Worm (Caenorhabditis elegans) whole organism, mixed stage, embryonic: ENCODE measurements around the gene F10E9.10.
"Not testable (repeated sequence)": the region's sequence is repeated elsewhere in the genome, so short reads cannot be mapped to it uniquely, and the experiment has no call there.

ENCODE experiments used
- M03D4.4 ChIP-seq: sonication (generic microtip); optimal IDR thresholded peaks from 2 replicates; lab custom pipeline; 2017; ENCODE audit warnings: mild to moderate bottlenecking, missing genetic modification characterization, missing compliant biosample characterization
- bed-3 ChIP-seq: fragments of 200-800 bp; sonication (Bioruptor generic); optimal IDR thresholded peaks from 3 replicates; lab custom pipeline; 2018; ENCODE audit warnings: mild to moderate bottlenecking, missing genetic modification characterization, moderate library complexity, missing compliant biosample characterization
- blmp-1 ChIP-seq: fragments of 150-350 bp; optimal IDR thresholded peaks from 2 replicates; lab custom pipeline; 2014; ENCODE audit warnings: missing biosample characterization, missing genetic modification characterization
- ceh-39 ChIP-seq: fragments of 150-350 bp; optimal IDR thresholded peaks from 2 replicates; lab custom pipeline; 2014; ENCODE audit warnings: missing biosample characterization, missing genetic modification characterization
- ceh-83 ChIP-seq: fragments of 200-800 bp; sonication (Bioruptor generic); optimal IDR thresholded peaks from 2 replicates; lab custom pipeline; 2018; ENCODE audit warnings: mild to moderate bottlenecking, missing genetic modification characterization, missing compliant biosample characterization
- ces-1 ChIP-seq: fragments of 150-350 bp; optimal IDR thresholded peaks from 2 replicates; lab custom pipeline; 2014; ENCODE audit warnings: missing biosample characterization, missing genetic modification reagents, missing genetic modification characterization
- drap-1 ChIP-seq: fragments of 200-800 bp; sonication (Bioruptor generic); optimal IDR thresholded peaks from 3 replicates; lab custom pipeline; 2018; ENCODE audit warnings: mild to moderate bottlenecking, missing genetic modification characterization, missing compliant biosample characterization
- elt-1 ChIP-seq: sonication (generic microtip); optimal IDR thresholded peaks from 2 replicates; lab custom pipeline; 2017; ENCODE audit warnings: missing genetic modification characterization, mild to moderate bottlenecking, missing compliant biosample characterization, antibody characterized with exemption, moderate library complexity, borderline replicate concordance; ENCODE audit not compliant: insufficient read depth
- elt-3 ChIP-seq: fragments of 150-350 bp; optimal IDR thresholded peaks from 2 replicates; lab custom pipeline; 2014; ENCODE audit warnings: missing biosample characterization, missing genetic modification characterization
- flh-1 ChIP-seq: fragments of 200-800 bp; sonication (Bioruptor generic); optimal IDR thresholded peaks from 2 replicates; lab custom pipeline; 2018; ENCODE audit warnings: mild to moderate bottlenecking, missing genetic modification characterization, moderate library complexity, missing compliant biosample characterization
- ham-2 ChIP-seq: fragments of 200-800 bp; sonication (Bioruptor generic); optimal IDR thresholded peaks from 2 replicates; lab custom pipeline; 2018; ENCODE audit warnings: mild to moderate bottlenecking, missing genetic modification characterization, missing compliant biosample characterization
- lin-13 ChIP-seq: fragments of 150-350 bp; optimal IDR thresholded peaks from 2 replicates; lab custom pipeline; 2014; ENCODE audit warnings: missing biosample characterization, missing genetic modification characterization
- lsy-2 ChIP-seq: fragments of 150-350 bp; optimal IDR thresholded peaks from 2 replicates; lab custom pipeline; 2014; ENCODE audit warnings: missing biosample characterization, missing genetic modification characterization
- mab-5 ChIP-seq: fragments of 150-350 bp; optimal IDR thresholded peaks from 2 replicates; lab custom pipeline; 2014; ENCODE audit warnings: missing biosample characterization, missing genetic modification characterization
- mls-2 ChIP-seq: sonication (generic microtip); optimal IDR thresholded peaks from 2 replicates; lab custom pipeline; 2016; ENCODE audit warnings: mild to moderate bottlenecking, missing genetic modification characterization, moderate library complexity, missing compliant biosample characterization
- nhr-12 ChIP-seq: fragments of 150-350 bp; optimal IDR thresholded peaks from 2 replicates; lab custom pipeline; 2014; ENCODE audit warnings: missing biosample characterization, missing genetic modification characterization
- nhr-2 ChIP-seq: fragments of 150-350 bp; optimal IDR thresholded peaks from 2 replicates; lab custom pipeline; 2014; ENCODE audit warnings: missing biosample characterization, missing genetic modification characterization
- nhr-237 ChIP-seq: fragments of 150-350 bp; optimal IDR thresholded peaks from 2 replicates; lab custom pipeline; 2014; ENCODE audit warnings: missing biosample characterization, missing genetic modification characterization
- nhr-76 ChIP-seq: sonication (generic microtip); optimal IDR thresholded peaks from 2 replicates; lab custom pipeline; 2017; ENCODE audit warnings: missing biosample characterization, missing genetic modification characterization
- pha-4 ChIP-seq: fragments of 150-350 bp; optimal IDR thresholded peaks from 2 replicates; lab custom pipeline; 2018; ENCODE audit warnings: missing biosample characterization, missing genetic modification reagents, missing genetic modification characterization
- sem-2 ChIP-seq: fragments of 200-800 bp; sonication (Bioruptor generic); optimal IDR thresholded peaks from 2 replicates; lab custom pipeline; 2018; ENCODE audit warnings: mild to moderate bottlenecking, missing genetic modification characterization, missing compliant biosample characterization
- snpc-4 ChIP-seq: fragments of 150-350 bp; optimal IDR thresholded peaks from 2 replicates; lab custom pipeline; 2014; ENCODE audit warnings: missing biosample characterization, missing genetic modification characterization
- sptf-1 ChIP-seq: sonication (generic microtip); optimal IDR thresholded peaks from 2 replicates; lab custom pipeline; 2017; ENCODE audit warnings: mild to moderate bottlenecking, missing genetic modification characterization, moderate library complexity, missing compliant biosample characterization
- tbx-8 ChIP-seq: fragments of 200-800 bp; sonication (Bioruptor generic); optimal IDR thresholded peaks from 2 replicates; lab custom pipeline; 2018; ENCODE audit warnings: mild to moderate bottlenecking, missing genetic modification characterization, moderate library complexity, missing compliant biosample characterization
- unc-120 ChIP-seq: sonication (generic microtip); optimal IDR thresholded peaks from 2 replicates; lab custom pipeline; 2017; ENCODE audit warnings: missing genetic modification characterization, missing compliant biosample characterization; ENCODE audit not compliant: poor library complexity, severe bottlenecking
- unc-39 ChIP-seq: fragments of 150-350 bp; optimal IDR thresholded peaks from 2 replicates; lab custom pipeline; 2014; ENCODE audit warnings: missing biosample characterization, missing genetic modification characterization
- unc-62 ChIP-seq: fragments of 150-350 bp; optimal IDR thresholded peaks from 2 replicates; lab custom pipeline; 2014; ENCODE audit warnings: missing biosample characterization, missing genetic modification reagents, missing genetic modification characterization
- zip-8 ChIP-seq: fragments of 150-350 bp; optimal IDR thresholded peaks from 2 replicates; lab custom pipeline; 2014; ENCODE audit warnings: missing biosample characterization, missing genetic modification characterization
- ztf-11 ChIP-seq: fragments of 150-350 bp; optimal IDR thresholded peaks from 2 replicates; lab custom pipeline; 2014; ENCODE audit warnings: missing biosample characterization, missing genetic modification characterization

F10E9.10 gene

ce11 chrIII:8339372-8339771, 19.3 kb upstream of the F10E9.10 start, which contains the start of gene clc-28:
TSS of gene clc-28 (minus strand) at chrIII:8339472.
- TF ChIP-seq unc-62; nhr-237 (tag; lab: Kevin White, UChicago); nhr-12 (tag; lab: Kevin White, UChicago): not testable (repeated sequence)
- TF ChIP-seq, all 35 proteins: peak for 0; not testable (repeated sequence) for 35

DNA sequence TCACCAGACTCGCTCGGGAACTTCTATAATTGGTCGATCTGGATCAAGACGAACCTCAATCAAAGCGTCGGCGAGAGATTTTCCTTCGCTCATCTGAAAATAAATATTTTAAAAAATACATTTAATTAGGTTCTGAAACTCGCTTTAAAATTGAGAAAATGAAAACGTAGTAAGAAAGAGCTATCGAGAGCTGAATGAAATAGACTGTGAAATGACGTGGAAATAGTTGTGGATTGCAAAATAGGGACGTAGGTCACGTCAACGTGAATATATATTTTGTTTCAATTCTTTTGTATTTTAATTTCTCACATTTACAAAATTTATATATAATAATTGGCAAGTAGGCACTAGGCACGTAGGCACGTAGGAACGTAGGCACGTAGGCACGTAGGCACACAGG, 14.3 kb upstream of the F10E9.10 start, which contains the start of gene ZC262.4:
Gene ZC262.4, minus strand, starts transcription at position 101 of the 400 bp plus-strand sequence.
- TF ChIP-seq ceh-39 (tag; lab: Kevin White, UChicago) (no peak), tbx-8 (GFP tag; lab: Kevin White, UChicago) (no peak), blmp-1 (tag; lab: Kevin White, UChicago) (no peak), drap-1 (GFP tag; lab: Kevin White, UChicago) (no peak), elt-3 (tag; lab: Kevin White, UChicago) (no peak), pha-4 (tag; lab: Kevin White, UChicago) (no peak), lin-13 (tag; lab: Kevin White, UChicago) (no peak), zip-8 (tag; lab: Kevin White, UChicago) (no peak), mls-2 (tag; lab: Kevin White, UChicago) (no peak), ztf-11 (tag; lab: Kevin White, UChicago) (no peak), lsy-2 (tag; lab: Kevin White, UChicago) (no peak), flh-1 (no peak), ham-2 (no peak), ceh-83 (GFP tag; lab: Kevin White, UChicago) (no peak), mab-5 (tag; lab: Kevin White, UChicago) (no peak), nhr-2 (no peak), elt-1 (tag; lab: Kevin White, UChicago) (no peak), nhr-237 (tag; lab: Kevin White, UChicago) (no peak), sptf-1 (tag; lab: Kevin White, UChicago) (no peak), nhr-12 (tag; lab: Kevin White, UChicago) (no peak)

- TF ChIP-seq lsy-2 (tag; lab: Kevin White, UChicago) (peak; percentile 95), M03D4.4 (tag; lab: Kevin White, UChicago) (no peak), ces-1 (GFP tag; lab: Kevin White, UChicago) (peak; percentile 4), nhr-237 (tag; lab: Kevin White, UChicago) (no peak)
These were observed 11.7 kb upstream of the F10E9.10 start, which contains the start of the genes mrps-18A and ZC262.2 for ce11 chrIII:8331779-8332178. TSS of gene mrps-18A (minus strand) at chrIII:8331919. TSS of gene ZC262.2 (plus strand) at chrIII:8332062.

ce11 chrIII:8331211-8331610, 11.1 kb upstream of the F10E9.10 start, which contains the start of gene iglr-2:
TSS of gene iglr-2 (minus strand) at chrIII:8331311.
- TF ChIP-seq flh-1: no peak
- TF ChIP-seq drap-1 (GFP tag; lab: Kevin White, UChicago): no peak
- no peak for TF ChIP-seq unc-120 (tag; lab: Kevin White, UChicago)
- TF ChIP-seq nhr-237 (tag; lab: Kevin White, UChicago): no peak
- TF ChIP-seq nhr-76: no peak
- TF ChIP-seq bed-3 (GFP tag; lab: Kevin White, UChicago): no peak
- TF ChIP-seq snpc-4: no peak
- no peak for TF ChIP-seq zip-8 (tag; lab: Kevin White, UChicago)
- TF ChIP-seq mls-2 (tag; lab: Kevin White, UChicago): no peak
- no peak for TF ChIP-seq pha-4 (tag; lab: Kevin White, UChicago)
- TF ChIP-seq M03D4.4 (tag; lab: Kevin White, UChicago): no peak
- no peak for TF ChIP-seq ham-2
- no peak for TF ChIP-seq elt-3 (tag; lab: Kevin White, UChicago)

- TF ChIP-seq nhr-237 (tag; lab: Kevin White, UChicago): no peak
- TF ChIP-seq unc-62: no peak
- TF ChIP-seq sem-2: no peak
- no peak for TF ChIP-seq unc-120 (tag; lab: Kevin White, UChicago)
- no peak for TF ChIP-seq mab-5 (tag; lab: Kevin White, UChicago)
- TF ChIP-seq unc-39: no peak
- no peak for TF ChIP-seq nhr-2
- TF ChIP-seq zip-8 (tag; lab: Kevin White, UChicago): no peak
- no peak for TF ChIP-seq snpc-4
- TF ChIP-seq ces-1 (GFP tag; lab: Kevin White, UChicago): no peak
- no peak for TF ChIP-seq ztf-11 (tag; lab: Kevin White, UChicago)
- TF ChIP-seq sptf-1 (tag; lab: Kevin White, UChicago): no peak
These were observed 5.8 kb upstream of the F10E9.10 start, which contains the start of gene ZC262.13 for ce11 chrIII:8325574-8326513. TSS of gene ZC262.13 (plus strand) at chrIII:8326214.
